Fruit fly (Drosophila melanogaster): ENCODE measurements around the gene rump.

The rump gene

DNA sequence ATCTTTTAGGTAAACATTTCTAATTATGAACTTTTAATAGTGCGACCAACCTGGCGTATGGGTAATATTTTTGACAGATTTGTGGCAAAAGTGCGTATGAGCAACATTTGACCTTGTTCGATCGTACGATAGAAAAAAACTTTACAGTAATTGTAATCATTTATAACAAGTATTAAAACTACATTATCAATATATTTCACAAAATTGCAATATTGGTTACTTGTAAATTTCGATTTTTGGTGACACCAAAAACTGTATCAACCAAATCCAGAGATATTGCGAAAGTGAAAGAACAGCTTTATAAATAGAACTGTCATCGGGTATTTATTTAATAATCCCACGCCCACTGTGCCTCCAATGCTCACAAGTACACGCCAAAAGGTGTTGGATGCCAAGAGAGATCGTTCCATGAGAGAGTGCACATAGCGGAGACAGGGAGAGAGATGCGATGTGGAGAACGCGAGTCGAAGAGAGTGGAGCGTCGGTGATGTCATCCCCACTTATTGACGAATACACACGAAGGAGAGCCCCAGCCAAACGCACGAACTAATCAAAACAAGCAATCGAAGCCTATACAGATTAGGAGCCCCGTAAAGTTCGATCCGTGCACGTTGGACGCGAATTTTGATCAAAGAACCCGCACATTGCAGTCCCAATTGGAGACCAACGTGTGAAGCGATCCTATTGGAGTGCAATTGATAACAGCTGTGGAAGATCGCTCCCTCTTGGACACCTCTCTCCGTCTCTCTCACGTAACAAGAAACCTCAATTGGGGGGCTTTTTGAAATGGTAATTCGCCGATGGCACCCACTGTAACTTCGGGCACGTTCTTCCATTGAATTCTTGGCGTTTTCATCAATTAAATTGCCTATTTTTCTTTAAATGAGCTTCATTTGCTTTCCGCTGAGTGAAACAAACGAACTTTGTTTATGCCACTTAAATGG lies 23.3 kb upstream of the rump start (continued):
- TF ChIP-seq corto (GFP tag; optimal IDR thresholded peaks at IDR 0.05) (peak; percentile 91), CG2120 (GFP tag; optimal IDR thresholded peaks at IDR 0.05) (peak; percentile 97), HLHmδ (GFP tag; optimal IDR thresholded peaks at IDR 0.05) (peak; percentile 39), CG11696 (GFP tag; IDR thresholded peaks at IDR 0.05) (peak; percentile 61), row (GFP tag; IDR thresholded peaks at IDR 0.05) (peak; percentile 94), pzg (GFP tag; optimal IDR thresholded peaks at IDR 0.05) (peak; percentile 17), Hr39 (optimal IDR thresholded peaks at IDR 0.05) (no peak), CG4424 (GFP tag; optimal IDR thresholded peaks at IDR 0.05) (peak; percentile 98), CG3726 (GFP tag; IDR thresholded peaks at IDR 0.05) (peak; percentile 62; the same call in 1 of the 3 replicates), CG6791 (GFP tag; IDR thresholded peaks at IDR 0.05; ENCODE audit: partially characterized antibody) (no peak), Ssrp (tag; optimal IDR thresholded peaks at IDR 0.05) (peak; percentile 92), chm (GFP tag; IDR thresholded peaks at IDR 0.05) (peak; percentile 58; the same call in 1 of the 2 replicates), bab2 (GFP tag; optimal IDR thresholded peaks at IDR 0.05) (peak; percentile 88), CG30403 (GFP tag; optimal IDR thresholded peaks at IDR 0.05) (peak; percentile 99), ab (GFP tag; optimal IDR thresholded peaks at IDR 0.05) (peak; percentile 14), CG17612 (GFP tag; IDR thresholded peaks at IDR 0.05) (peak; percentile 33; the same call in 1 of the 2 replicates), CG10274 (GFP tag; optimal IDR thresholded peaks at IDR 0.05) (peak; percentile 94), CG14667 (GFP tag; IDR thresholded peaks at IDR 0.05) (peak; percentile 85), sens (GFP tag) (peak; percentile 99), CG13775 (GFP tag; optimal IDR thresholded peaks at IDR 0.05) (peak; percentile 97), CG10959 (GFP tag; IDR thresholded peaks at IDR 0.05) (peak; percentile 47), D (optimal IDR thresholded peaks at IDR 0.05) (no peak), D (GFP tag; optimal IDR thresholded peaks at IDR 0.05) (peak; percentile 98), lbe (GFP tag; optimal IDR thresholded peaks at IDR 0.05) (peak; percentile 84), pros (GFP tag; optimal IDR thresholded peaks at IDR 0.05) (peak; percentile 99), dan (GFP tag; IDR thresholded peaks at IDR 0.05) (peak; percentile 39; the same call in 1 of the 2 replicates), kah (GFP tag; optimal IDR thresholded peaks at IDR 0.05) (peak; percentile 90), CG10462 (GFP tag; optimal IDR thresholded peaks at IDR 0.05) (peak; percentile 86), CG8281 (tag; optimal IDR thresholded peaks at IDR 0.05) (peak; percentile 83), tin (GFP tag; optimal IDR thresholded peaks at IDR 0.05) (peak; percentile 94), fru (optimal IDR thresholded peaks at IDR 0.05) (no peak), dati (GFP tag; IDR thresholded peaks at IDR 0.05) (peak; percentile 41; the same call in 1 of the 2 replicates), danr (GFP tag; IDR thresholded peaks at IDR 0.05) (peak; percentile 92), CG9797 (GFP tag; optimal IDR thresholded peaks at IDR 0.05) (peak; percentile 52), Gsc (GFP tag; IDR thresholded peaks at IDR 0.05) (peak; percentile 78), CG7839 (tag; optimal IDR thresholded peaks at IDR 0.05) (peak; percentile 97), grau (tag; optimal IDR thresholded peaks at IDR 0.05) (peak; percentile 95), rib (GFP tag; IDR thresholded peaks at IDR 0.05) (no peak; the same call in 1 of the 2 replicates), NFAT (GFP tag; IDR thresholded peaks at IDR 0.05) (peak; percentile 56)

DNA sequence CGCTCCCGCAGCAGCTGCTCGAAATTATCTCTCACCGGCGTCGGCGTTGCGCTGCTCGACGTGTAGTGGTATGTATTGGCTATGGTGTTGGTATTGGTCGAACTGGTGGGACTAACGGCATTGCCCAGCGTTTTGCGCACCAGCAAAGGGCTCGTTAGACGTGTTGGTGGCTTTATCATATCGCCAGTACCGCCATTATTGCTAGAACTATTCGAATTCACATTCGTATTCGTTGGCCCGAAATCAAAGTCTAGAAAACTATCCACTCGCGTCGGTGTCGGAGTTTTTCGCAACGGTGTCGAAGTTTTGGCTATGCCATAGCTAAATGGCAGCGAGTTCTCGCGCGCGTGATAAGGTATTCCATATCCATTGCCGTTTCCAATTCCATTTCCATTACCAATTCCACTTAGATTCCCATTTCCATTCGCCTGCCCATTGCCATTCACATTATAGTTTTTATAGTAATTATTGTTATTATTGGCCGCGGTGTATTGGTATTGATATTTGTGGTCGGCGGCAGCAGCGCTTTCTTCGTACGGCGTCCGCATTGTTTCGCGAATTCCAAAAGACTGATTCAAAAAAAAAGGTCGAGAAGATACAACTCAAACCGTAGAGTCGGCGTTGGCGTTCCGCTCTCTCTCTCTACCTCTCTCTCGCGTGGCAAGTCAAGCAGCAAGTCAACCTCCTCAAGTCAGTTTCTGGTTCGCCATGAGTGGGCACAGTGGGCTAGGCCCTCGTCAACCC lies 22.5 kb upstream of the rump start, which contains the start of gene by:
Gene by (minus strand): TSS at position 575 of the 744 bp plus-strand sequence.
- TF ChIP-seq abd-A (tag; optimal IDR thresholded peaks at IDR 0.05) (peak; percentile 41), sug (tag; optimal IDR thresholded peaks at IDR 0.05) (peak; percentile 52), CG30431 (GFP tag; optimal IDR thresholded peaks at IDR 0.05) (no peak), tna (GFP tag; IDR thresholded peaks at IDR 0.05; ENCODE audit: partially characterized antibody) (peak; percentile 8; the same call in 1 of the 2 replicates), Hand (GFP tag; optimal IDR thresholded peaks at IDR 0.05) (no peak), Trl (optimal IDR thresholded peaks at IDR 0.05) (peak in 1 of 2 experiments; percentile 75), Trl (GFP tag; optimal IDR thresholded peaks at IDR 0.05) (no peak), pho (GFP tag; optimal IDR thresholded peaks at IDR 0.05) (no peak), tx (GFP tag; optimal IDR thresholded peaks at IDR 0.05) (no peak), cg (GFP tag; optimal IDR thresholded peaks at IDR 0.05) (peak; percentile 47), NC2β (GFP tag; optimal IDR thresholded peaks at IDR 0.05) (no peak), sr (GFP tag; IDR thresholded peaks at IDR 0.05) (peak; percentile 60; the same call in 2 of the 3 replicates)
